Fruit fly (Drosophila melanogaster): ENCODE data around the gene CG42486.

CG42486 gene

DNA sequence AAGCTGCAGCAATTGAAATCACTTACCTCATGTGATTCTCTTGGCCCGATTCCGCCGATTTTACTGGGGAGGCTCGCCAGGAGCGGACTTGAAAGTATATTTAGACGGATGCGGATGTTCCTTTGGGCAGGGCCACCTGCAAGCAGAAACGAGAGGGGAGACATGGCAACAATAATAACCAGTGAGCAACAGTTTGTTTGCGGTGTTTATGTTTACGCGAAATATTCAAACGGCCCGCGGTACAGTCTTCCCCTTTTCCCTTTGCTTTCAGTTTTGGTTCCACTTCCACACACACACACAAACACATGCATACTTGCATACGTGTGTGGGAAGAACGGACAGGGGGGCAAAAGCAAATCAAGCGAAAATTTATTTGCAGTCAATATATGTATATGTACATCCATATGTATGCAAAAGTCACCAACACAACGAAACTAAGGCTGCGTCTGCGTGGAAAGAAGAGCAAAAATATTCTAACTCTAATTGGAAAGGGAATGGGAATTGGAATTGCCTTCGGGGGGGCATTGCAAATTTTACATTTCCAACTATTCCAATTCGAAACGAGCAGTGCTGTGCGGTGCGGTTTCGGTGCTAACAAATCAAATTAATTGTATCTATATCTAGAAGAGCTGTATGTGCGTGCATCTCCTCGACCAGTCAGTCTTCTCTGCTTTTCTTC is 36.8 kb upstream of the CG42486 start (continued):
- TF ChIP-seq CG32264 (GFP tag; optimal IDR thresholded peaks at IDR 0.05) (no peak), brk (GFP tag; optimal IDR thresholded peaks at IDR 0.05) (no peak), OdsH (GFP tag; optimal IDR thresholded peaks at IDR 0.05) (peak; percentile 1), Sp1 (GFP tag; optimal IDR thresholded peaks at IDR 0.05) (peak; percentile 1), psq (GFP tag; optimal IDR thresholded peaks at IDR 0.05) (no peak), Hr78 (GFP tag; optimal IDR thresholded peaks at IDR 0.05) (no peak), fru (GFP tag; optimal IDR thresholded peaks at IDR 0.05) (no peak), Mio (GFP tag; optimal IDR thresholded peaks at IDR 0.05) (no peak), Hnf4 (GFP tag; optimal IDR thresholded peaks at IDR 0.05) (no peak), Hr83 (GFP tag; optimal IDR thresholded peaks at IDR 0.05; ENCODE audit: poor library complexity, severe bottlenecking) (peak; percentile 30)

DNA sequence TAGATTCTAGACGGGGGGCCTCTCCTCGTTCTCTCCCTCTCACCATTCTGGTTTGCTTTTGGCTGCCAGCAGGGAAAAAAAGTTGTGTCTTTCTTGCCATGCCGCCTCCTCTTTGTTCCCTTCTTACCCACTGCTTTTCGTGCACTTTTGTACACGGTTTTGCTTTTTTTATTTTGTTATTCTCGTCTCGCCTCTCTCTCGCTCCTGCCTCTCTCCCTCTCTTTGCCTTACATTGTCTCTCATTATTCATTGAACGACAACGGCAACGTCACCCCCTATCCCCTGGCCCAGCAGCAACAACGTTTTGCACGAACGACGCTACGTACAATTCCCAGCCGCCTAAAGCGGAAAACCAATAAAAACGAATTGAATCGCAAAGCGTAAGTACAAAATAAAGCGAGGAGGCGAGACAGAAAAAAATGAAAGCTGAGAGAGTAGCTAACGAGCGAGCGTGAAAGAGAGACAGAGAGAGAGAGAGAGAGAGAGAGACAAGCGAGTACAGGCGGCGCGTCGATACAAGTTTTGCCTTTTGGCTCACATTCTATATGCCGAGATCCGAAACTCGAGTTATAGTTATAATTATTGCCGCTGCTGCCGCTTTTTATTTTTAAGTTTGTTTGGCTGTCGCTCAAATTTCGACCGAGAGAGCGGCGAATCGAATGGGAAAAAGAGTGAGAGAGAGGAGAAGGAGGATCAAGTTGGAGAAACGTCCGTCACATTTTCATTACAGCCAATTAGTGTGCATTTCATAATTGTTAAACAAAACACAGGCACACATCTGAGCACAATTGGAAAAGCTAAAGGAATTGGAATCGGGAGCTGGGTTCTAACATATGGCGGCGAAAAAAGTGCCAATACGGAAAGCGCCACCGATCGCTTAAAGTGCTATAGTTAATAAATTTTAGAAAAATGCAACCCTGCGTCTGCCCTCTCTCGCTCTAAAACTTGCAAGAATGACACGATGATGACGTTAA is 35.9 kb upstream of the CG42486 start:
- TF ChIP-seq psq (GFP tag; optimal IDR thresholded peaks at IDR 0.05) (peak; percentile 100), CG9705 (GFP tag; optimal IDR thresholded peaks at IDR 0.05) (peak; percentile 35), GATAd (GFP tag; optimal IDR thresholded peaks at IDR 0.05) (no peak), HLH106 (tag; optimal IDR thresholded peaks at IDR 0.05) (peak; percentile 27), brk (GFP tag; optimal IDR thresholded peaks at IDR 0.05) (peak; percentile 83), lola (GFP tag; optimal IDR thresholded peaks at IDR 0.05) (no peak), Vsx2 (GFP tag; optimal IDR thresholded peaks at IDR 0.05; ENCODE audit: partially characterized antibody) (peak; percentile 92), OdsH (GFP tag; optimal IDR thresholded peaks at IDR 0.05) (peak; percentile 37), Rel (GFP tag; optimal IDR thresholded peaks at IDR 0.05) (peak; percentile 94), Rel (tag; optimal IDR thresholded peaks at IDR 0.05) (peak; percentile 74), tai (GFP tag; optimal IDR thresholded peaks at IDR 0.05) (no peak), sage (GFP tag; optimal IDR thresholded peaks at IDR 0.05) (peak; percentile 79), dsf (GFP tag; optimal IDR thresholded peaks at IDR 0.05; ENCODE audit: borderline replicate concordance) (no peak), foxo (GFP tag; optimal IDR thresholded peaks at IDR 0.05) (peak; percentile 24 to 58), br (GFP tag; optimal IDR thresholded peaks at IDR 0.05) (peak; percentile 81), rgr (GFP tag; optimal IDR thresholded peaks at IDR 0.05) (peak; percentile 64), dmrt93B (GFP tag; optimal IDR thresholded peaks at IDR 0.05) (no peak), Myc (optimal IDR thresholded peaks at IDR 0.05) (no peak), Sp1 (GFP tag; optimal IDR thresholded peaks at IDR 0.05) (peak; percentile 75), dl (GFP tag; optimal IDR thresholded peaks at IDR 0.05; ENCODE audit: insufficient read depth in 1 of 2, partially characterized antibody in 2 of 2) (peak; percentile 73 to 88), h (GFP tag; optimal IDR thresholded peaks at IDR 0.05) (peak; percentile 68), Jra (GFP tag; optimal IDR thresholded peaks at IDR 0.05) (peak; percentile 86), CrebA (GFP tag; optimal IDR thresholded peaks at IDR 0.05; ENCODE audit: borderline replicate concordance) (peak; percentile 93), Hr83 (GFP tag; optimal IDR thresholded peaks at IDR 0.05; ENCODE audit: poor library complexity, severe bottlenecking) (peak; percentile 11), jim (GFP tag; optimal IDR thresholded peaks at IDR 0.05) (peak; percentile 98), ey (GFP tag; optimal IDR thresholded peaks at IDR 0.05) (peak; percentile 24), CG32264 (GFP tag; optimal IDR thresholded peaks at IDR 0.05) (peak; percentile 78), fru (GFP tag; optimal IDR thresholded peaks at IDR 0.05) (peak; percentile 64), N (GFP tag; optimal IDR thresholded peaks at IDR 0.05) (no peak), Hnf4 (GFP tag; optimal IDR thresholded peaks at IDR 0.05) (peak; percentile 63), sv (GFP tag; optimal IDR thresholded peaks at IDR 0.05) (no peak), Dfd (GFP tag; optimal IDR thresholded peaks at IDR 0.05) (no peak), Dif (GFP tag; optimal IDR thresholded peaks at IDR 0.05; ENCODE audit: partially characterized antibody) (peak; percentile 90), Hr78 (GFP tag; optimal IDR thresholded peaks at IDR 0.05) (no peak), pan (optimal IDR thresholded peaks at IDR 0.05) (no peak), Abd-B (GFP tag; optimal IDR thresholded peaks at IDR 0.05) (no peak), usp (GFP tag; optimal IDR thresholded peaks at IDR 0.05) (no peak), Mio (GFP tag; optimal IDR thresholded peaks at IDR 0.05) (peak; percentile 47), woc (GFP tag; optimal IDR thresholded peaks at IDR 0.05) (peak; percentile 43)
